Worm (Caenorhabditis elegans) whole organism, L2 larva: ENCODE measurements around the gene C13G3.1.
A peak's percentile ranks its signal among the peaks of the same experiment; 100 is the strongest.

Source experiments
- C34F6.9 ChIP-seq: fragments of 150-350 bp; optimal IDR thresholded peaks from 2 replicates; lab custom pipeline; 2014; ENCODE audit warnings: missing biosample characterization, missing genetic modification characterization
- F13H6.1 ChIP-seq: sonication (generic microtip); optimal IDR thresholded peaks from 2 replicates; lab custom pipeline; 2016; ENCODE audit warnings: missing genetic modification characterization, missing compliant biosample characterization
- R02D3.7 ChIP-seq: fragments of 150-350 bp; optimal IDR thresholded peaks from 2 replicates; lab custom pipeline; 2014; ENCODE audit warnings: missing biosample characterization, missing genetic modification characterization
- Y55F3AM.14 ChIP-seq: fragments of 200-800 bp; sonication (Bioruptor generic); optimal IDR thresholded peaks from 2 replicates; lab custom pipeline; 2018; ENCODE audit warnings: mild to moderate bottlenecking, missing genetic modification characterization, missing compliant biosample characterization
- ZK546.5 ChIP-seq: sonication (generic microtip); optimal IDR thresholded peaks from 2 replicates; lab custom pipeline; 2017; ENCODE audit warnings: missing biosample characterization, missing genetic modification characterization
- alr-1 ChIP-seq: fragments of 150-350 bp; optimal IDR thresholded peaks from 2 replicates; lab custom pipeline; 2014; ENCODE audit warnings: missing biosample characterization, missing genetic modification characterization
- aly-2 ChIP-seq: fragments of 150-350 bp; optimal IDR thresholded peaks from 2 replicates; lab custom pipeline; 2014; ENCODE audit warnings: missing biosample characterization, missing genetic modification characterization
- ama-1 ChIP-seq: fragments of 150-350 bp; optimal IDR thresholded peaks from 2 replicates; lab custom pipeline; 2018; ENCODE audit warnings: inconsistent platforms
- blmp-1 ChIP-seq: sonication (generic microtip); optimal IDR thresholded peaks from 2 replicates; lab custom pipeline; 2017; ENCODE audit warnings: missing genetic modification characterization, mild to moderate bottlenecking, missing compliant biosample characterization, antibody characterized with exemption, moderate library complexity; ENCODE audit not compliant: insufficient read depth
- ceh-16 ChIP-seq: fragments of 150-350 bp; optimal IDR thresholded peaks from 2 replicates; lab custom pipeline; 2014; ENCODE audit warnings: missing biosample characterization, missing genetic modification characterization
- ceh-82 ChIP-seq: fragments of 150-350 bp; optimal IDR thresholded peaks from 2 replicates; lab custom pipeline; 2014; ENCODE audit warnings: missing biosample characterization, missing genetic modification characterization
- crh-2 ChIP-seq: sonication (generic microtip); optimal IDR thresholded peaks from 2 replicates; lab custom pipeline; 2017; ENCODE audit warnings: missing biosample characterization, missing genetic modification characterization
- egl-27 ChIP-seq: sonication (generic microtip); optimal IDR thresholded peaks from 3 replicates; lab custom pipeline; 2017; ENCODE audit warnings: missing biosample characterization, missing genetic modification reagents, missing genetic modification characterization
- elt-3 ChIP-seq: sonication (generic microtip); optimal IDR thresholded peaks from 2 replicates; lab custom pipeline; 2017; ENCODE audit warnings: missing biosample characterization, missing genetic modification characterization
- fos-1 ChIP-seq: fragments of 150-350 bp; optimal IDR thresholded peaks from 2 replicates; lab custom pipeline; 2014; ENCODE audit warnings: missing biosample characterization, missing genetic modification characterization
- gmeb-1 ChIP-seq: fragments of 150-350 bp; optimal IDR thresholded peaks from 2 replicates; lab custom pipeline; 2014; ENCODE audit warnings: missing biosample characterization, missing genetic modification characterization
- lin-11 ChIP-seq: fragments of 150-350 bp; sonication (generic microtip); optimal IDR thresholded peaks from 2 replicates; lab custom pipeline; 2014; ENCODE audit warnings: missing biosample characterization, missing genetic modification characterization, inconsistent platforms, mixed read lengths
- lin-13 ChIP-seq: fragments of 150-350 bp; optimal IDR thresholded peaks from 2 replicates; lab custom pipeline; 2014; ENCODE audit warnings: missing biosample characterization, missing genetic modification reagents, missing genetic modification characterization
- lin-39 ChIP-seq: fragments of 150-350 bp; optimal IDR thresholded peaks from 2 replicates; lab custom pipeline; 2014; ENCODE audit warnings: missing biosample characterization, missing genetic modification reagents, missing genetic modification characterization
- lsy-2 ChIP-seq, 2 experiments: fragments of 150-350 bp in 1 of 2; sonication (generic microtip) in 1 of 2; optimal IDR thresholded peaks; 2 replicates each; lab custom pipeline; 2014 to 2017; ENCODE audit warnings: missing biosample characterization in 2 of 2, missing genetic modification characterization in 2 of 2
- mab-5 ChIP-seq: fragments of 150-350 bp; optimal IDR thresholded peaks from 2 replicates; lab custom pipeline; 2014; ENCODE audit warnings: missing biosample characterization, missing genetic modification characterization
- mbf-1 ChIP-seq: sonication (generic microtip); optimal IDR thresholded peaks from 2 replicates; lab custom pipeline; 2017; ENCODE audit warnings: missing biosample characterization, missing genetic modification characterization
- mdl-1 ChIP-seq, 2 experiments: fragments of 150-350 bp in 1 of 2; sonication (generic microtip) in 1 of 2; optimal IDR thresholded peaks; 2 replicates each; lab custom pipeline; 2017; ENCODE audit warnings: missing biosample characterization in 2 of 2, missing genetic modification characterization in 2 of 2
- nhr-11 ChIP-seq: fragments of 150-350 bp; optimal IDR thresholded peaks from 2 replicates; lab custom pipeline; 2014; ENCODE audit warnings: missing biosample characterization, missing genetic modification characterization
- nhr-129 ChIP-seq: fragments of 150-350 bp; optimal IDR thresholded peaks from 2 replicates; lab custom pipeline; 2014; ENCODE audit warnings: missing biosample characterization, missing genetic modification characterization
- nhr-21 ChIP-seq: fragments of 150-350 bp; optimal IDR thresholded peaks from 2 replicates; lab custom pipeline; 2014; ENCODE audit warnings: missing biosample characterization, missing genetic modification characterization
- nhr-23 ChIP-seq: fragments of 150-350 bp; optimal IDR thresholded peaks from 2 replicates; lab custom pipeline; 2014; ENCODE audit warnings: missing biosample characterization, missing genetic modification reagents, missing genetic modification characterization
- nhr-25 ChIP-seq: fragments of 150-350 bp; sonication (generic microtip); optimal IDR thresholded peaks from 3 replicates; lab custom pipeline; 2014; ENCODE audit warnings: missing biosample characterization, missing genetic modification characterization
- nhr-6 ChIP-seq: fragments of 150-350 bp; optimal IDR thresholded peaks from 2 replicates; lab custom pipeline; 2014; ENCODE audit warnings: missing biosample characterization, missing genetic modification characterization
- sem-4 ChIP-seq: fragments of 150-350 bp; optimal IDR thresholded peaks from 2 replicates; lab custom pipeline; 2014; ENCODE audit warnings: missing biosample characterization, missing genetic modification reagents, missing genetic modification characterization
- skn-1 ChIP-seq: sonication (generic microtip); optimal IDR thresholded peaks from 2 replicates; lab custom pipeline; 2017; ENCODE audit warnings: missing biosample characterization, missing genetic modification characterization
- sma-3 ChIP-seq: sonication (generic microtip); optimal IDR thresholded peaks from 2 replicates; lab custom pipeline; 2016; ENCODE audit warnings: missing genetic modification reagents, missing genetic modification characterization, missing compliant biosample characterization
- sma-9 ChIP-seq, 2 experiments: fragments of 150-350 bp in 1 of 2; sonication (generic microtip) in 1 of 2; optimal IDR thresholded peaks; 2 replicates each; lab custom pipeline; 2014 to 2016; ENCODE audit warnings: missing genetic modification characterization in 2 of 2, mild to moderate bottlenecking in 1 of 2, missing biosample characterization in 1 of 2, missing compliant biosample characterization in 1 of 2, missing genetic modification reagents in 1 of 2, moderate library complexity in 1 of 2
- snpc-4 ChIP-seq: fragments of 150-350 bp; optimal IDR thresholded peaks from 2 replicates; lab custom pipeline; 2014; ENCODE audit warnings: missing biosample characterization, missing genetic modification characterization
- unc-55 ChIP-seq: fragments of 150-350 bp; sonication (generic microtip); optimal IDR thresholded peaks from 3 replicates; lab custom pipeline; 2014; ENCODE audit warnings: missing biosample characterization, missing genetic modification reagents, missing genetic modification characterization
- zag-1 ChIP-seq: fragments of 150-350 bp; optimal IDR thresholded peaks from 2 replicates; lab custom pipeline; 2014; ENCODE audit warnings: missing biosample characterization, missing genetic modification characterization
- ztf-1 ChIP-seq: fragments of 200-800 bp; sonication (Bioruptor generic); conservative IDR thresholded peaks from 2 replicates; pipeline ENCODE4 v1.3.6; 2022; ENCODE audit warnings: missing genetic modification characterization, missing compliant biosample characterization
- ztf-11 ChIP-seq: sonication (generic microtip); optimal IDR thresholded peaks from 2 replicates; lab custom pipeline; 2017; ENCODE audit warnings: missing biosample characterization, missing genetic modification characterization
- ztf-4 ChIP-seq: fragments of 150-350 bp; optimal IDR thresholded peaks from 2 replicates; lab custom pipeline; 2014; ENCODE audit warnings: missing biosample characterization, missing genetic modification characterization

C13G3.1 gene

DNA sequence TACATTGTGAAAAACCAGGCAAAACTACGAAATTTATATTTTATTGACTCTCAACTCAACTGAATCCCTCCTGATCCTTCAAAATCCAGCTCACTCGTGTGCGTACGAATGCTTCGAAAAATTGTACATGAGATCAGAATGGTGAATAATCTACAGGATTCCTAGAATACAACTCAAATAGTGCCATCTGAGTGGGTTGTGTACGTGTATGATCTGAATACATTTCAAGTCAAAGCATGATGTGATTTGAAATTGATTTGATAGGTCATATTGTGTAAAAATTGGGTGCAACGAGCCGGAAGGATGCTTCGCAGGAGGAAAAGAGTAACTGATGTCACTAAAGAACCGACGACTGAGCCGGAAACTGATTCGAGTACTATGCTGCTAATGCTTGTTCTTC, 1.5 kb downstream of the C13G3.1 start:
- TF ChIP-seq F13H6.1 (tag; lab: Kevin White, UChicago): no peak
- no peak for TF ChIP-seq nhr-11 (tag; lab: Kevin White, UChicago)
- TF ChIP-seq nhr-23 (tag; lab: Kevin White, UChicago): no peak
- no peak for TF ChIP-seq Y55F3AM.14 (GFP tag; lab: Kevin White, UChicago)
- no peak for TF ChIP-seq fos-1
- TF ChIP-seq nhr-21 (tag; lab: Kevin White, UChicago): peak; percentile 32

DNA sequence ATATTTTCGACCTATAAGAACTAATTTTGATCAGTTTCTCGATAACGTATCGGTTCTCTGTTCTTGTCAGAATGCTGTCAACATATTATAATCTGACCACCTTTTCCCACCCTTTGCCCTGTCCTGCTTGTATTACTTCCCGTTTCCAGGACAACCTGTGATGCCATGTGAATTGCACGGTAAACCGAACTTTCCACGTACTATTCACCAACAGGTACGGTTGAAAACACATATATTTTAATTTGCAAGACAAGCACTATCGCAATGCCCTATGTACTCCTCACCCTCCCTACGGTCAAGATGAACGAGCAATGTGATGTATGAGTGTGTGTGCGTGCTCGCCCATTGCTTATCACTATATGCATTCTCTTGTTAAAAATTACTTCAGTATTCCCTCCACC, 3.1 kb downstream of the C13G3.1 start:
- TF ChIP-seq ztf-4 (tag; lab: Kevin White, UChicago): no peak
- no peak for TF ChIP-seq sma-3 (GFP tag; lab: Kevin White, UChicago)
- peak; percentile 65 for TF ChIP-seq fos-1
- no peak for TF ChIP-seq nhr-11 (tag; lab: Kevin White, UChicago)
- TF ChIP-seq sma-9 (GFP tag; optimal IDR thresholded peaks at IDR 0.05; lab: Kevin White, UChicago): peak; percentile 32
- no peak for TF ChIP-seq sma-9 (tag; optimal IDR thresholded peaks at IDR 0.05; lab: Kevin White, UChicago)

DNA sequence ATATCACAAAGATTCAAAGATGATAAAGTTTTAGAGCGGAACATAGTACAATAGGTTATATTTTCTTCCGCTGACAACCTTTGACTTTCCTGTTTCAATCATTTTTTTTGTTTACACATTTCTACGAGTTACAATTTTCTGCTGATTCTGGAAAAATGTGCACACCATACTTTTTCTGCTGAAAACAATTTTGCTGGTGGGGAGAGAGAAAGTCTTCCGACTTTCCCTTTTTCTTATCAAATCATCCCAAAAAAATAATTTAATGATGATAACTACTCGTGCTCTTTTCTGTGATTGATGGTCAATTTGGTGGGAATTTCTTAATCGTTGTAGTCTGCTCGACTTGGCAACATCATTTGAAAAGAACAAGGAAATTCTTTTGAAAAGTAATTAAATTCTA, 4.6 kb downstream of the C13G3.1 start:
- TF ChIP-seq sem-4 (tag; lab: Kevin White, UChicago) (no peak), zag-1 (tag; lab: Kevin White, UChicago) (no peak), skn-1 (tag; lab: Kevin White, UChicago) (no peak), ztf-1 (GFP tag; lab: Robert Waterston, UW) (no peak), Y55F3AM.14 (GFP tag; lab: Kevin White, UChicago) (no peak), blmp-1 (tag; lab: Kevin White, UChicago) (peak; percentile 11), fos-1 (peak; percentile 25), ztf-11 (tag; lab: Kevin White, UChicago) (no peak)

DNA sequence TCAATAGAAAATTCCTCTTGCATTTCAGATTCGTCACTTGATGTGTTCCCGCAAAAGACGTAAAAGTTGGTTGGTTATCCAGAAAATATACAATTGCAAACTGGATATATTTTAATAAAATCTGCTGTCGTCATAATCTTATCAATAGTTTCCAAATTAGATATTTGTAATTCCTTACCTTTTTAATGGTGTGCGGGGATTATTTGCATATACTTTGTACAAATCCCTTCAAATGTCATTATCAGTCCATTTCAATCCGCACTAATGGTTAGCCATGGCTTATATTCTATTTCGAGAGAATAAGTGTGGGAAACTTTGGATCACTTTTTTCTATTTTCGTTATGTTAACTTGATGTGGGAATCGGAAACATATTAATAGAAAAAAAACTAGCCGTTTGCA, 8.2 kb downstream of the C13G3.1 start:
- TF ChIP-seq C34F6.9 (tag; lab: Kevin White, UChicago) (no peak), lin-39 (tag; lab: Kevin White, UChicago) (no peak), blmp-1 (tag; lab: Kevin White, UChicago) (no peak)

DNA sequence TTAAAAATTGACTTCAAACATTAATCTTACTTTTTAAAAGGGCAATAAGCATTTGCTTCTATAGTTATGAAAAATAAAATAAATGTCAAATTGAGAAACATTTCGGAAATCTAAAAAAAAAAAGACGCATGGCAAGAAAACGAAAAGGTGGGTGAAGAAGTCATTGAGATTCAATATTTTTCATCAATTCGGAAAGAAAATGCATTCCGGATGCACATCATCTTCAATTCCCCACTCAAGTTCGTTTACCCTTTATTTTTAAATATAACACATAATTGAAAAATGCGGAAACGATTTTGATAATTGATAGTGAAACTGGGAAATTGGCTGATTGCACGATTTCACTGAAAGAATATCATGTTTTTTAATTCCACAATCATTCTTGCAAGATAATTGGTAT, 9.8 kb downstream of the C13G3.1 start, which contains the start of gene F53B7.4:
Gene F53B7.4 (minus strand): TSS at position 101 of the 400 bp plus-strand sequence.
- TF ChIP-seq ceh-82 (tag; lab: Kevin White, UChicago) (no peak), blmp-1 (tag; lab: Kevin White, UChicago) (no peak), alr-1 (tag; lab: Kevin White, UChicago) (no peak), nhr-11 (tag; lab: Kevin White, UChicago) (no peak), lsy-2 (tag; optimal IDR thresholded peaks at IDR 0.05; lab: Kevin White, UChicago) (no peak), ama-1 (lab: Kevin White, UChicago) (no peak), ceh-16 (tag; lab: Kevin White, UChicago) (no peak), aly-2 (no peak), ztf-11 (tag; lab: Kevin White, UChicago) (no peak), R02D3.7 (tag; lab: Kevin White, UChicago) (no peak), C34F6.9 (tag; lab: Kevin White, UChicago) (no peak), lin-13 (no peak), gmeb-1 (tag; lab: Kevin White, UChicago) (no peak), skn-1 (tag; lab: Kevin White, UChicago) (no peak), lin-11 (tag; lab: Kevin White, UChicago) (no peak), mdl-1 (tag; optimal IDR thresholded peaks at IDR 0.05; lab: Kevin White, UChicago) (no peak), ztf-4 (tag; lab: Kevin White, UChicago) (no peak), nhr-23 (tag; lab: Kevin White, UChicago) (no peak), mbf-1 (tag; lab: Kevin White, UChicago) (no peak)

DNA sequence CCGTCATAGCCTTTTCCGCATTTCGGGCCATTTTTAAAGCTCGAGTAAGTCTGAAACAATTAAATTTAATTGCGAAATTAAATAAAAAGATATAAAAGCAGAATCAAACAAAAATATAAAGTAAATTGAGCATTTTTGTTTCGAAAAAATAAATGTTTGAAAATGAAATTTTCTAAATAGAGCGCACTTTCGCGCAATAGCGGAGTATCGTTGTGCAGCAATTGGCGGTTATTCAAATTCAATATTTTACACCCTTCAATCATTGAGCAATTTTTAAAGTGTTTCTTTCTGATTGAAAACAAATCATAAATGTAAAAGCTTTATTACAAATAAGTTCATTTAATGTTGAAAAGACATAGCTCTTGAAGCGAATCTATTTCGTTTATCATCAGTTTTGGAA, 11.6 kb downstream of the C13G3.1 start, which contains the start of gene isy-1:
Gene isy-1 (minus strand): TSS at position 50 of the 400 bp plus-strand sequence.
- TF ChIP-seq unc-55 (peak; percentile 91), F13H6.1 (tag; lab: Kevin White, UChicago) (peak; percentile 32), mab-5 (tag; lab: Kevin White, UChicago) (peak; percentile 52), ztf-1 (GFP tag; lab: Robert Waterston, UW) (no peak), lin-13 (peak; percentile 75), nhr-6 (no peak), alr-1 (tag; lab: Kevin White, UChicago) (no peak), ZK546.5 (tag; lab: Kevin White, UChicago) (peak; percentile 6), aly-2 (no peak), elt-3 (no peak), nhr-21 (tag; lab: Kevin White, UChicago) (peak; percentile 50), blmp-1 (tag; lab: Kevin White, UChicago) (peak; percentile 48), ceh-82 (tag; lab: Kevin White, UChicago) (no peak), R02D3.7 (tag; lab: Kevin White, UChicago) (no peak), nhr-25 (tag; lab: Kevin White, UChicago) (no peak), sma-3 (GFP tag; lab: Kevin White, UChicago) (peak; percentile 41), lin-11 (tag; lab: Kevin White, UChicago) (no peak), snpc-4 (tag; lab: Kevin White, UChicago) (peak; percentile 57), nhr-129 (peak; percentile 58), egl-27 (tag; lab: Kevin White, UChicago) (no peak), gmeb-1 (tag; lab: Kevin White, UChicago) (peak; percentile 96), lsy-2 (tag; optimal IDR thresholded peaks at IDR 0.05; lab: Kevin White, UChicago) (peak; percentile 18 to 86), C34F6.9 (tag; lab: Kevin White, UChicago) (peak; percentile 95), fos-1 (peak; percentile 38), crh-2 (tag; lab: Kevin White, UChicago) (peak; percentile 79)
